Fruit fly (Drosophila melanogaster) S2 (cell line): ENCODE results near the gene Cpr30F.

Experiments used
- CG8478 ChIP-seq: fragments of >200 bp; optimal IDR thresholded peaks from 2 replicates; lab custom pipeline; 2018
- CTCF ChIP-seq, 2 experiments: fragments of >200 bp; optimal IDR thresholded peaks; 2 replicates each; lab custom pipeline; 2018

DNA sequence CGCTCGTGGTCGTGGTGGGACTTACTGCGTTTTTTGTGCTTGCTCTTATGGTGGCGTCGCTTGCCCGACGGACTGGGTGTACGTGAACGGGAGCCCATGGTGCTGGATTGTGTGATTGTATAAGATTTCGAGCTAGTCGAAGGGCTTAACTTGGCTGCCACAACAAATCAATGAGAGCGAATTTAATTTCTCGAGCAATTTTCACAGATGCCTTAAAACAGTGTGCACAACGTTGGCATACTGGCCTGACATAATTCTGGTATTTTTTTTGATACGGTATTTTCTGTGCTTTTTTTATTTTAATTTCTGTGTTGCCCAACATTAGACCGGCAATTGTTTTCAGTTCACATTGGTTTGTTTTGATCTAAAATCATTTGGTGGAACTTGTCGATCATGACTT is 4.9 kb upstream of the Cpr30F start, which contains the start of gene Arglu1:
- TF ChIP-seq CG8478 (lab: Kevin White, UChicago) (no peak), CTCF (optimal IDR thresholded peaks at IDR 0.05; lab: Kevin White, UChicago) (no peak)
